Fruit fly (Drosophila melanogaster) whole organism, wandering third instar larva: Measurements from ENCODE around the gene CG31898.

ENCODE experiments used
- jim ChIP-seq: fragments of 175-275, 200-325 bp; sonication (Bioruptor generic); optimal IDR thresholded peaks from 2 replicates; lab custom pipeline; 2016; ENCODE audit warnings: missing biosample characterization, mild to moderate bottlenecking, missing genetic modification characterization
- lola ChIP-seq: fragments of >200 bp; optimal IDR thresholded peaks from 2 replicates; lab custom pipeline; 2017; ENCODE audit warnings: missing biosample characterization, missing genetic modification characterization
- pan ChIP-seq: fragments of >200 bp; optimal IDR thresholded peaks from 2 replicates; lab custom pipeline; 2017
- usp ChIP-seq: fragments of >200 bp; optimal IDR thresholded peaks from 2 replicates; lab custom pipeline; 2017; ENCODE audit warnings: missing biosample characterization, missing genetic modification characterization

- no peak for TF ChIP-seq pan (lab: Kevin White, UChicago)
- TF ChIP-seq usp (GFP tag; lab: Kevin White, UChicago), result no peak
- no peak for TF ChIP-seq lola (GFP tag; lab: Kevin White, UChicago)
- no peak for TF ChIP-seq jim
These were observed 26.6 kb downstream of the CG31898 start for dm6 chr2L:8426801-8427200.
